Fruit fly (Drosophila melanogaster) S2 (cell line): ENCODE results near the gene nrv1.

Experiments used
- CG8478 ChIP-seq: fragments of >200 bp; optimal IDR thresholded peaks from 2 replicates; lab custom pipeline; 2018
- CTCF ChIP-seq, 2 experiments: fragments of >200 bp; optimal IDR thresholded peaks; 2 replicates each; lab custom pipeline; 2018

The nrv1 gene

DNA sequence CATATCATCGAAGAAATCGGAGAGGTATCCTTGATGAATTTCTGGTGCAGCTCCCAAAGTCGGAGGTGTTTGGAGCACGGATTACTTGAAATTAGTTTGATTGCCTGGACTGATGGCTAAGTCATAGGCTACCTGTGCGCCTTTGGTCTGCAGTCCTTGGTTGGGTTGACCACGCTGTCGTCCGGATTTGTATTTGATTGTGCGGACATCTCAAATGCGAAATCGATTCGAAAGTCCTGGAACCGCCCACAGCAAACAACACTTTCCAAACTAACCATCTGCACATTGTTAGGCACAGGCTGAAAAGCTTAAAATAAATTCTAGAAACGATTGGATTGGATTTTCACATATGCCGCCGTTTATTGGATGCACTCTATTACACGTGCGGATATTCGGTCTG is 27.1 kb downstream of the nrv1 start, which contains the start of gene CG11322:
Gene CG11322 (minus strand): TSS at position 101 of the 400 bp plus-strand sequence.
- TF ChIP-seq CG8478 (lab: Kevin White, UChicago) = no peak
- TF ChIP-seq CTCF (optimal IDR thresholded peaks at IDR 0.05; lab: Kevin White, UChicago) = no peak

DNA sequence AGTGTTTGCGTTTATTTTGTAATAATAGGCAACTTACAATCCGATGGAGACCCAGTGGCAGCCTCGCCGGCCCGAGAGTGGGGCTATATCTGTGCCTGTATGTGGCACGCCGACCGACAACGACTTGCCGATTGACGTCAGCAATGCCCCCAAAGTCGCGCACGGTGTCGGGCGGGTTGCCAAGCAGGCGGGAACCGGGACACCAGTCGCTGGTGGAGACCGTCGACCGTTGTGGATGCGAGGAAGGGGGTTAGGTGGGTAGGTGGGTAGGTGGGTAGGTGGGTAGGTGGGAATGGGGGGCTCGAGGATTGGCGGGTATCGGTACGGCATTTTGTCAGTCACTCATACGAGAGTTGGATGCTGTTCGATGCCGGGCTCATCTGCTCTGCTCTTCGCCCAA is 35.6 kb downstream of the nrv1 start:
- TF ChIP-seq CTCF (optimal IDR thresholded peaks at IDR 0.05; lab: Kevin White, UChicago) = no peak
- TF ChIP-seq CG8478 (lab: Kevin White, UChicago) = no peak

DNA sequence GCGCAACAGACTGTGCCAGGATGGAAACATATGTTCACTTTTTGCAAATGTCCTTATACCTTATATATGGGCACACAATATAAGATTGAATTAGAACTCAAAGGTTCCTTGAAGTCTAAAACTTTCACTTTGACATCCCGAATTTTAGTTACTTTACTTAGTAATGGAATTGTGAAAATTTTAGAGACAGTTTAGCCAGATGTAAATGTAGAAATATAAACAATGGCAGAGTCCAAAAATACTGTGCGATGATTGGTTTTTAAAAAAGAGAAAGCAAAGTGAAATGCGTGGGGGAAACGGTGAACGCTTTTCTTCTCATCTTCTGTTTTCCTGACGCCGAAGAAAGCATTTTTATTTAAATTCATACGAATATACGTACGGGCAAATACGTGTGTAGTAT is 38.8 kb downstream of the nrv1 start, which contains the start of gene CG44271:
Gene CG44271 (minus strand): TSS at position 101 of the 400 bp plus-strand sequence.
- TF ChIP-seq CTCF (optimal IDR thresholded peaks at IDR 0.05; lab: Kevin White, UChicago) = no peak
- TF ChIP-seq CG8478 (lab: Kevin White, UChicago) = no peak

DNA sequence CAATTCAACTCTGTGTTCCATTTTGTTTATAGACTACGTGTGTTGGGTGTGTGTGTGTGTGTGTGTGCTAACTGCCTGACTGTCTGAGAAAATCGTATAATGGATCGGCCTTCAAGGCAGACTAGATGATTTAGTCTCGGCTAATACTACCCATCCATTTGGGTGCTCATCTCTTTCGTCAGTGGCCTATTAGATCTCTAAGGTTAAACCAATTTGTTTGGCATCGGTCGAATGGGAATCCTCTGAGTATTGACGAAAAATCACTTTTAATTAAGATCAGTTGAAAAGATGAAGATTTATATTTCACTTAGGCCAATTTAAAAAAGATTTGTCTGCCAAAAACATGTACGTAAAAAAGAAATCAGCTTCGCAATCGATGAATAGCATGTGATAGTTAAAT is 41.1 kb downstream of the nrv1 start, which contains the start of gene CG31910:
Gene CG31910 (minus strand): TSS at position 101 of the 400 bp plus-strand sequence.
- TF ChIP-seq CTCF (optimal IDR thresholded peaks at IDR 0.05; lab: Kevin White, UChicago) (no peak), CG8478 (lab: Kevin White, UChicago) (no peak)

DNA sequence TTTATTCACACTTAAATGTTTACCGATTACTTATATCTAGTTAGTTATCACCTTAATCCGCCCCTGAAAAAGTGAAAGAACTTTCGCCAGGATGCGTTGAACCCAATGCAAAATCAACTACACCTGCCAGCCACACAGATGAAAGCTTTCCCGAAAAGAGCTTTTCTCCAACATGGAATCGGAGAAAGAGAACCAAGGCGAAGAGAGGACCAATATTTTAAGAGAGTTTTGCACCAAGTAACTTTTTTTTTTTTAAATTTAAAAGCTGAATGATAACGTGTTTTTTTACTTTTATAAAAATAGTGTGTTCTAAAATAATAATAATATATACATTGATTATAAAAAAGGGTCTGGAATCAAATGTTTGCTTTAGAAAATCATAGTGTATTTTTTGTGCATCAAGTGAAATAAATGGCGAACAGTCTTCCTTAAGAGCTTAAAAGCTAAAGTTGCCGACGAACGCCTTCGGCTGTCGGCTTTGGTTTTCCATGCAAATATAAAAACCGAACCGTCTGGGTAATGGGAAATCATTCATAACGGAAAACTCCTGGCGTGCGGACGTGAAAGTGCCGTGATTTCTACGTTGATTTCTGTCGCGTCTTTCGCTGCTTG is 44.6 kb downstream of the nrv1 start, which contains the start of gene meng:
Gene meng (plus strand): TSS at position 523 of the 612 bp plus-strand sequence.
- TF ChIP-seq CTCF (optimal IDR thresholded peaks at IDR 0.05; lab: Kevin White, UChicago) (no peak), CG8478 (lab: Kevin White, UChicago) (no peak)

DNA sequence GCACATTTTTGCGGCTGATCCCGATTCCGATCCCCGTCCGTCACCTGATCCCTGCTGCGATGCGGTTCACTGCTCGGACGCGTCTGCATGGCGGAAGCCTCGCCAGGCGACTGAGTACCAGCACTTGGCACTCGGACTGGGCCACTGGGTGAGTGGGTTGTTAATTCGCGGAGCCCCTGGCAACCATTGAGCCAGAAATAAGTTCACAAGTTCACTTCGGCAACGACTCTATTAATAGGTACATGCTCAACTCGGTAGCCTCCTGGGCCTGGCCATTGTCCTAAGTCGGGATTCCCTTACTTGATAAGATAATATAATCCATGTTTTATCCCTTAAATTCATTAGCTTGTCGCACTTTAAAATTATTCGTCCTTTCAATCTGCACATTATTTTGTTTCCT is 46.6 kb downstream of the nrv1 start, which contains the start of gene TTLL3A:
Gene TTLL3A (minus strand): TSS at position 101 of the 400 bp plus-strand sequence.
- TF ChIP-seq CTCF (optimal IDR thresholded peaks at IDR 0.05; lab: Kevin White, UChicago) (no peak), CG8478 (lab: Kevin White, UChicago) (no peak)

DNA sequence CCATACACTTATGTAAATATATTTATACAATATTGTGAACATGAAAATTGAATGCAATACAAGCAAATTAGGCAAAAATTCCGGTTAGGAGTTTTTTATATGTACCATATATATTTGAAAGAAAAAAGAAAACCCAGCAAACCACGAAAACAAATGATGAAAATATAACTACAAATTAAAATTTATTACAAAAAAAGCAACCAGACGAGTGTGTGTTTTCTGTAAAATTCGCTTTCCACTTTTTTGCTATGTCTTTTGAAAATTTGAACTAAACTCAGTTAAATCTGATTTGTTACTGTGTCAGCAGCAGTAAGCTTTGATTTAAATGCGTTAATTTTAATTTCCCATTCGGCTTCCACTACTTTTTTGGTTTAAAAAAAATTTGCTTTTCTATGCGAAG is 54.1 kb downstream of the nrv1 start, which contains the start of gene TTLL3B:
Gene TTLL3B (plus strand): TSS at position 301 of the 400 bp plus-strand sequence.
- TF ChIP-seq CG8478 (lab: Kevin White, UChicago) (no peak), CTCF (optimal IDR thresholded peaks at IDR 0.05; lab: Kevin White, UChicago) (no peak)
